Worm (Caenorhabditis elegans) whole organism, L1 larva: ENCODE results near the gene atf-2.

Source experiments
- F16B12.6 ChIP-seq: fragments of 150-350 bp; optimal IDR thresholded peaks from 2 replicates; lab custom pipeline; 2014; ENCODE audit warnings: missing biosample characterization, missing genetic modification characterization
- Y116A8C.19 ChIP-seq: sonication (generic microtip); optimal IDR thresholded peaks from 2 replicates; lab custom pipeline; 2016; ENCODE audit warnings: missing compliant biosample characterization, missing genetic modification characterization, borderline replicate concordance
- aha-1 ChIP-seq: fragments of 150-350 bp; optimal IDR thresholded peaks from 2 replicates; lab custom pipeline; 2014; ENCODE audit warnings: missing biosample characterization, missing genetic modification characterization
- alr-1 ChIP-seq: fragments of 200-800 bp; sonication (Bioruptor generic); optimal IDR thresholded peaks from 2 replicates; lab custom pipeline; 2018; ENCODE audit warnings: borderline replicate concordance, mild to moderate bottlenecking, missing genetic modification characterization, missing compliant biosample characterization
- aly-2 ChIP-seq: fragments of 150-350 bp; optimal IDR thresholded peaks from 2 replicates; lab custom pipeline; 2014; ENCODE audit warnings: missing biosample characterization, missing genetic modification characterization
- ama-1 ChIP-seq: fragments of 150-350 bp; optimal IDR thresholded peaks from 2 replicates; lab custom pipeline; 2014
- ceh-90 ChIP-seq: sonication (generic microtip); optimal IDR thresholded peaks from 2 replicates; lab custom pipeline; 2016; ENCODE audit warnings: missing genetic modification characterization, missing compliant biosample characterization
- dpl-1 ChIP-seq, 3 experiments: fragments of 150-350 bp in 2 of 3; sonication (generic microtip) in 1 of 3; optimal IDR thresholded peaks; 2 replicates each; lab custom pipeline; 2014 to 2017; ENCODE audit warnings: missing biosample characterization in 3 of 3, missing genetic modification characterization in 3 of 3, missing genetic modification reagents in 3 of 3
- efl-1 ChIP-seq, 4 experiments: fragments of 150-350 bp; optimal IDR thresholded peaks in 3 of 4; peaks in 1 of 4; 1 replicate in 1 of 4; 2 replicates in 3 of 4; lab custom pipeline; 2014; ENCODE audit warnings: missing biosample characterization in 2 of 4, missing genetic modification characterization in 2 of 4, missing genetic modification reagents in 2 of 4
- efl-3 ChIP-seq: fragments of 200-800 bp; sonication (Bioruptor generic); optimal IDR thresholded peaks from 2 replicates; lab custom pipeline; 2018; ENCODE audit warnings: mild to moderate bottlenecking, missing genetic modification characterization, missing compliant biosample characterization
- egl-27 ChIP-seq, 2 experiments: fragments of 150-350 bp in 1 of 2; sonication (generic microtip); optimal IDR thresholded peaks; 3 replicates each; lab custom pipeline; 2017 to 2018; ENCODE audit warnings: missing biosample characterization in 2 of 2, missing genetic modification characterization in 2 of 2, missing genetic modification reagents in 2 of 2
- elt-2 ChIP-seq: sonication (generic microtip); optimal IDR thresholded peaks from 2 replicates; lab custom pipeline; 2016; ENCODE audit warnings: missing genetic modification characterization, mild to moderate bottlenecking, inconsistent platforms, missing compliant biosample characterization, missing genetic modification reagents
- ets-5 ChIP-seq: fragments of 200-800 bp; sonication (Bioruptor generic); IDR thresholded peaks from 2 replicates; pipeline ENCODE4 v1.3.6; 2022; ENCODE audit warnings: missing genetic modification characterization, missing compliant biosample characterization
- fkh-8 ChIP-seq: sonication (generic microtip); optimal IDR thresholded peaks from 2 replicates; lab custom pipeline; 2016; ENCODE audit warnings: mild to moderate bottlenecking, missing genetic modification characterization, missing compliant biosample characterization
- grh-1 ChIP-seq: fragments of 200-800 bp; sonication (Bioruptor generic); IDR thresholded peaks from 2 replicates; pipeline ENCODE4 v1.3.6; 2022; ENCODE audit warnings: missing genetic modification reagents, missing genetic modification characterization, missing compliant biosample characterization
- hlh-4 ChIP-seq: sonication (generic microtip); optimal IDR thresholded peaks from 2 replicates; lab custom pipeline; 2016; ENCODE audit warnings: mild to moderate bottlenecking, missing genetic modification characterization, missing compliant biosample characterization
- isw-1 ChIP-seq: fragments of 200-800 bp; sonication (Bioruptor generic); IDR thresholded peaks from 2 replicates; pipeline ENCODE4 v1.3.6; 2022; ENCODE audit warnings: missing genetic modification characterization, missing compliant biosample characterization
- lin-14 ChIP-seq: fragments of 200-800 bp; sonication (Bioruptor generic); optimal IDR thresholded peaks from 2 replicates; lab custom pipeline; 2018; ENCODE audit warnings: mild to moderate bottlenecking, missing genetic modification characterization, moderate library complexity, missing compliant biosample characterization
- lin-15B ChIP-seq: fragments of 150-350 bp; sonication (generic microtip); optimal IDR thresholded peaks from 3 replicates; lab custom pipeline; 2014; ENCODE audit warnings: missing biosample characterization, missing genetic modification characterization
- lin-35 ChIP-seq, 2 experiments: fragments of 150-350 bp; optimal IDR thresholded peaks; 2 replicates each; lab custom pipeline; 2014; ENCODE audit warnings: missing biosample characterization in 2 of 2, missing genetic modification characterization in 2 of 2, missing genetic modification reagents in 2 of 2
- lin-39 ChIP-seq: fragments of 150-350 bp; optimal IDR thresholded peaks from 2 replicates; lab custom pipeline; 2014; ENCODE audit warnings: missing biosample characterization, missing genetic modification reagents, missing genetic modification characterization
- lir-3 ChIP-seq: sonication (generic microtip); optimal IDR thresholded peaks from 2 replicates; lab custom pipeline; 2016; ENCODE audit warnings: mild to moderate bottlenecking, missing genetic modification characterization, moderate library complexity, missing compliant biosample characterization; ENCODE audit not compliant: poor library complexity
- lsy-2 ChIP-seq, 2 experiments: fragments of 150-350 bp; optimal IDR thresholded peaks; 2 replicates each; lab custom pipeline; 2014; ENCODE audit warnings: missing biosample characterization in 2 of 2, missing genetic modification characterization in 2 of 2
- mab-9 ChIP-seq: fragments of 200-800 bp; sonication (Bioruptor generic); IDR thresholded peaks from 2 replicates; pipeline ENCODE4 v1.3.6; 2022; ENCODE audit warnings: missing genetic modification reagents, missing genetic modification characterization, missing compliant biosample characterization
- mdl-1 ChIP-seq, 2 experiments: fragments of 150-350 bp; optimal IDR thresholded peaks; 2 replicates each; lab custom pipeline; 2014 to 2017; ENCODE audit warnings: missing biosample characterization in 2 of 2, missing genetic modification characterization in 2 of 2, inconsistent platforms in 1 of 2
- mep-1 ChIP-seq: fragments of 150-350 bp; optimal IDR thresholded peaks from 2 replicates; lab custom pipeline; 2014; ENCODE audit warnings: missing biosample characterization, missing genetic modification characterization
- nhr-11 ChIP-seq: fragments of 150-350 bp; optimal IDR thresholded peaks from 2 replicates; lab custom pipeline; 2014; ENCODE audit warnings: missing biosample characterization, missing genetic modification characterization
- nhr-12 ChIP-seq: sonication (generic microtip); optimal IDR thresholded peaks from 2 replicates; lab custom pipeline; 2017; ENCODE audit warnings: missing biosample characterization, missing genetic modification characterization
- nhr-19 ChIP-seq: fragments of 200-800 bp; sonication (Bioruptor generic); conservative IDR thresholded peaks from 2 replicates; pipeline ENCODE4 v1.3.6; 2022; ENCODE audit warnings: missing genetic modification characterization, missing compliant biosample characterization
- nhr-237 ChIP-seq: fragments of 150-350 bp; optimal IDR thresholded peaks from 2 replicates; lab custom pipeline; 2014; ENCODE audit warnings: missing biosample characterization, missing genetic modification characterization
- nhr-47 ChIP-seq: sonication (generic microtip); optimal IDR thresholded peaks from 2 replicates; lab custom pipeline; 2016; ENCODE audit warnings: mild to moderate bottlenecking, missing genetic modification characterization, moderate library complexity, missing compliant biosample characterization
- nhr-76 ChIP-seq: sonication (generic microtip); optimal IDR thresholded peaks from 2 replicates; lab custom pipeline; 2017; ENCODE audit warnings: missing biosample characterization, missing genetic modification characterization
- nhr-84 ChIP-seq: sonication (generic microtip); optimal IDR thresholded peaks from 2 replicates; lab custom pipeline; 2017; ENCODE audit warnings: missing biosample characterization, missing genetic modification characterization
- pag-3 ChIP-seq: sonication (generic microtip); optimal IDR thresholded peaks from 2 replicates; lab custom pipeline; 2017; ENCODE audit warnings: missing genetic modification characterization, mild to moderate bottlenecking, missing compliant biosample characterization, antibody characterized with exemption, borderline replicate concordance; ENCODE audit not compliant: insufficient read depth
- pax-3 ChIP-seq: fragments of 200-800 bp; sonication (Bioruptor generic); optimal IDR thresholded peaks from 2 replicates; lab custom pipeline; 2018; ENCODE audit warnings: mild to moderate bottlenecking, missing genetic modification characterization, moderate library complexity, missing compliant biosample characterization
- rnt-1 ChIP-seq: sonication (generic microtip); optimal IDR thresholded peaks from 2 replicates; lab custom pipeline; 2016; ENCODE audit warnings: mild to moderate bottlenecking, missing genetic modification characterization, moderate library complexity, missing compliant biosample characterization
- skn-1 ChIP-seq: fragments of 150-350 bp; optimal IDR thresholded peaks from 2 replicates; lab custom pipeline; 2014; ENCODE audit warnings: missing biosample characterization, missing genetic modification characterization
- snpc-4 ChIP-seq: fragments of 150-350 bp; optimal IDR thresholded peaks from 2 replicates; lab custom pipeline; 2014; ENCODE audit warnings: missing biosample characterization, missing genetic modification characterization
- snu-23 ChIP-seq: sonication (generic microtip); optimal IDR thresholded peaks from 2 replicates; lab custom pipeline; 2016; ENCODE audit warnings: missing genetic modification characterization, missing compliant biosample characterization
- sptf-1 ChIP-seq: fragments of 150-350 bp; optimal IDR thresholded peaks from 2 replicates; lab custom pipeline; 2014; ENCODE audit warnings: missing biosample characterization, missing genetic modification characterization
- sup-37 ChIP-seq: fragments of 200-800 bp; sonication (Bioruptor generic); optimal IDR thresholded peaks from 2 replicates; lab custom pipeline; 2018; ENCODE audit warnings: mild to moderate bottlenecking, missing genetic modification characterization, missing compliant biosample characterization
- swsn-7 ChIP-seq: sonication (generic microtip); optimal IDR thresholded peaks from 2 replicates; lab custom pipeline; 2016; ENCODE audit warnings: missing genetic modification characterization, missing compliant biosample characterization
- tlp-1 ChIP-seq: fragments of 150-350 bp; optimal IDR thresholded peaks from 2 replicates; lab custom pipeline; 2014; ENCODE audit warnings: missing biosample characterization, missing genetic modification characterization
- unc-130 ChIP-seq: fragments of 150-350 bp; optimal IDR thresholded peaks from 2 replicates; lab custom pipeline; 2017; ENCODE audit warnings: missing biosample characterization, missing genetic modification characterization, inconsistent platforms
- unc-30 ChIP-seq: sonication (generic microtip); optimal IDR thresholded peaks from 2 replicates; lab custom pipeline; 2017; ENCODE audit warnings: missing biosample characterization, missing genetic modification characterization
- unc-62 ChIP-seq: fragments of 150-350 bp; optimal IDR thresholded peaks from 2 replicates; lab custom pipeline; 2014; ENCODE audit warnings: missing biosample characterization, missing genetic modification reagents, missing genetic modification characterization
- unc-86 ChIP-seq: sonication (generic microtip); optimal IDR thresholded peaks from 2 replicates; lab custom pipeline; 2016; ENCODE audit warnings: missing genetic modification characterization, missing compliant biosample characterization
- vab-15 ChIP-seq: sonication (generic microtip); optimal IDR thresholded peaks from 2 replicates; lab custom pipeline; 2017; ENCODE audit warnings: missing genotype, mild to moderate bottlenecking, missing genetic modification characterization, missing compliant biosample characterization
- xbp-1 ChIP-seq: sonication (generic microtip); optimal IDR thresholded peaks from 2 replicates; lab custom pipeline; 2016; ENCODE audit warnings: missing genetic modification characterization, missing compliant biosample characterization
- zag-1 ChIP-seq: fragments of 150-350 bp; optimal IDR thresholded peaks from 2 replicates; lab custom pipeline; 2014; ENCODE audit warnings: missing biosample characterization, missing genetic modification characterization
- zip-4 ChIP-seq: fragments of 200-800 bp; sonication (Bioruptor generic); optimal IDR thresholded peaks from 2 replicates; lab custom pipeline; 2018; ENCODE audit warnings: mild to moderate bottlenecking, missing genetic modification characterization, moderate library complexity, missing compliant biosample characterization
- ztf-11 ChIP-seq, 2 experiments: sonication (generic microtip); optimal IDR thresholded peaks; 2 replicates each; lab custom pipeline; 2016 to 2017; ENCODE audit warnings: missing genetic modification characterization in 2 of 2, missing biosample characterization in 1 of 2, missing compliant biosample characterization in 1 of 2

atf-2 gene

DNA sequence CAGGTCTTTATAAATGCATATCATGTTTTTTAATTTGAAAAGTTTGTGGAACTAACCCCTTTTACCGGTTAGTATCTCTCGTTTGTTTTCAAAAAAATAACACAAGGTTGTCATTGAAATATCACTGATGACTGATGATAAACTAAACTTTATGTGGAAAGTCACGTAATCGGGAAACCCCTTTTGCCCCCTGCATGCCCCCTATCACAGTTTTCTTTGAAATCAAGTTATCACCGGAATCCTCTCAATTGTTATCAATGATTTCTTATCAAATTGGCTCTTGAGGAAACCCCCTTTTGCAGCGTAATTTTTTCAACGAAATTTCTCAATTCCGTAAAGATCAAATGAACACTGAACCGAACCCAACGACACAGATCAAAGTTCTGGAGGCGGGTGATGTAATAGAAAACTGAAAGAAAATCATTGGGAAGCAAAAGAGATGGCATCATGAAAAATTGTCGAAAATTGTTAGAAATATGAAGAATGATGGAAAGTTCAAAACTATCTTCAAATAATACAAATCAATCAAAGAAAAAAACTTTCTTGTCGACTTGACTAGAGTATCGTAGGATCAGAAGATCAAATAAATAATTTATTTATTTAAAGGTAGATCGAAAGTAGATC lies 11.3 kb upstream of the atf-2 start:
- TF ChIP-seq unc-62 (GFP tag; lab: Kevin White, UChicago), result no peak
- TF ChIP-seq nhr-84 (tag; lab: Kevin White, UChicago), result no peak
- no peak for TF ChIP-seq alr-1 (tag; lab: Kevin White, UChicago)
- TF ChIP-seq rnt-1 (tag; lab: Kevin White, UChicago), result no peak
- peak in 1 of 2 experiments; percentile 19 for TF ChIP-seq egl-27 (tag; optimal IDR thresholded peaks at IDR 0.05; lab: Kevin White, UChicago)
- TF ChIP-seq aly-2, result no peak
- no peak for TF ChIP-seq mab-9
- peak; percentile 23 for TF ChIP-seq unc-130 (tag; lab: Kevin White, UChicago)
- no peak for TF ChIP-seq ztf-11 (tag; optimal IDR thresholded peaks at IDR 0.05; lab: Kevin White, UChicago)
- TF ChIP-seq pax-3, result no peak
- no peak for TF ChIP-seq ama-1 (lab: Kevin White, UChicago)
- TF ChIP-seq sptf-1 (tag; lab: Kevin White, UChicago), result no peak
- no peak for TF ChIP-seq unc-30
- TF ChIP-seq skn-1 (tag; lab: Kevin White, UChicago), result no peak
- no peak for TF ChIP-seq nhr-237 (tag; lab: Kevin White, UChicago)
- no peak for TF ChIP-seq snpc-4
- no peak for TF ChIP-seq isw-1 (GFP tag; lab: Robert Waterston, UW)
- no peak for TF ChIP-seq hlh-4 (tag; lab: Kevin White, UChicago)
- no peak for TF ChIP-seq sup-37
- peak in 1 of 2 experiments; percentile 15 for TF ChIP-seq efl-1 (optimal IDR thresholded peaks at IDR 0.05; lab: Kevin White, UChicago)
- peak in 1 of 2 experiments; percentile 89 for TF ChIP-seq efl-1 (GFP tag; optimal IDR thresholded peaks at IDR 0.05 in 1 of 2; lab: Kevin White, UChicago)
- TF ChIP-seq dpl-1 (GFP tag; optimal IDR thresholded peaks at IDR 0.05; lab: Kevin White, UChicago), result no peak
- peak; percentile 80 for TF ChIP-seq lin-14 (GFP tag; lab: Kevin White, UChicago)
- TF ChIP-seq fkh-8 (tag; lab: Kevin White, UChicago), result no peak
- TF ChIP-seq xbp-1 (tag; lab: Kevin White, UChicago), result no peak
- TF ChIP-seq aha-1 (tag; lab: Kevin White, UChicago), result peak; percentile 46
- TF ChIP-seq nhr-12, result no peak
- no peak for TF ChIP-seq zag-1
- no peak for TF ChIP-seq Y116A8C.19 (tag; lab: Kevin White, UChicago)
- TF ChIP-seq nhr-19, result peak; percentile 77
- no peak for TF ChIP-seq nhr-76 (tag; lab: Kevin White, UChicago)
- no peak for TF ChIP-seq pag-3 (tag; lab: Kevin White, UChicago)
- TF ChIP-seq lin-35 (GFP tag; optimal IDR thresholded peaks at IDR 0.05; lab: Kevin White, UChicago), result peak in 1 of 2 experiments; percentile 40
- TF ChIP-seq unc-86 (tag; lab: Kevin White, UChicago), result no peak
- peak in 1 of 2 experiments; percentile 63 for TF ChIP-seq mdl-1 (tag; optimal IDR thresholded peaks at IDR 0.05; lab: Kevin White, UChicago)
- no peak for TF ChIP-seq ets-5
- no peak for TF ChIP-seq mep-1 (tag; lab: Kevin White, UChicago)
- TF ChIP-seq zip-4 (GFP tag; lab: Kevin White, UChicago), result no peak
- peak; percentile 5 for TF ChIP-seq lsy-2 (tag; optimal IDR thresholded peaks at IDR 0.05; lab: Kevin White, UChicago)
- TF ChIP-seq lin-39 (tag; lab: Kevin White, UChicago), result no peak
- no peak for TF ChIP-seq lin-15B (tag; lab: Kevin White, UChicago)
- TF ChIP-seq efl-3 (GFP tag; lab: Kevin White, UChicago), result no peak
- TF ChIP-seq nhr-11 (tag; lab: Kevin White, UChicago), result no peak
- no peak for TF ChIP-seq F16B12.6 (tag; lab: Kevin White, UChicago)
- TF ChIP-seq vab-15, result no peak
- no peak for TF ChIP-seq ceh-90
- no peak for TF ChIP-seq lir-3 (tag; lab: Kevin White, UChicago)
- TF ChIP-seq grh-1 (GFP tag; lab: Robert Waterston, UW), result peak; percentile 76
- TF ChIP-seq swsn-7 (tag; lab: Kevin White, UChicago), result no peak
- no peak for TF ChIP-seq tlp-1 (tag; lab: Kevin White, UChicago)
- peak; percentile 45 for TF ChIP-seq nhr-47 (tag; lab: Kevin White, UChicago)
- TF ChIP-seq snu-23 (GFP tag; lab: Kevin White, UChicago), result peak; percentile 70
- peak; percentile 93 for TF ChIP-seq elt-2 (tag; lab: Kevin White, UChicago)
